Fruit fly (Drosophila melanogaster): ENCODE results near the gene CG34150.

CG34150 gene

DNA sequence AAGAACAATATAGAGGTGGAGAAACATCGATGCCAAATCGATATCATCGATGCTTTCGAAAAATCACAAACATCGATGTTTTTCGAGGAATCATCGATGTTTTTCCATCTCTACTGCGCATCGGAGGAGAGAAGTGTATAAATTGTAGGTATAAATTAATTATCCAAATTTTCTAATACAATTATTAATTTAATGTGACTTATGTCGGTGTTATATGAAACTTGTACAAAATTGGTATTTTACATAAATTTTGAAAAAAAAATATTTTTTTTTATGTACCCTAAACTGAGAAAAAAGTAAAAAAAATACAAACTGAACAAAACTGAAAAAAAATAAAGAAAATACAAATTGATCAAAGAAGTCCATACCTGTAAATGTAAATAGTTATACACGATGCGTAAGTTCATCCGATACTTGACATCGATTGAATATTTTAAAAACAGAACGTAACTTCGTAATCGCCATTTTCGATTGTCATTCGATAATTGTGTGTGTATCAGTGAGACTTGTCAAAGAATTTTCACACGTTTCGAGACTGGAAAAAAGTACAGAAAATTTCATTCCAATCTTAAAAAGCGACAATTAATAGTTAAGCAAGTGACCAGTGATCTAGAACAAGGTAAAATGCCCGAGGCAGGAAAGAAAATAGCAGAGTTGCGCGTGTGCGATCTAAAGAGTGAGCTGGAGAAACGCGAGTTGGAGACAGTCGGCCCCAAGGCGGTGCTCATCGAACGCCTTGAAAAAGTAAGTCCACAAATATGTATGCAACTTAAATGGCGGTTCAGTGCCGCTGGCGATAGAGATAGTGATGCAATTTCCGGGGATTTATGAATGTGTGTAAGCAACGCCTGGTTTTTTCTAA lies 3.2 kb downstream of the CG34150 start, which contains the start of the genes CG5808 and Saf-B (continued):
- TF ChIP-seq Neu2 (GFP tag; optimal IDR thresholded peaks at IDR 0.05; ENCODE audit: borderline replicate concordance) (no peak), ash1 (GFP tag; optimal IDR thresholded peaks at IDR 0.05) (no peak), MESR4 (GFP tag; optimal IDR thresholded peaks at IDR 0.05) (peak; percentile 98), CG5953 (GFP tag; IDR thresholded peaks at IDR 0.05) (no peak), CG17328 (GFP tag; IDR thresholded peaks at IDR 0.05) (no peak), CG13296 (GFP tag; optimal IDR thresholded peaks at IDR 0.05) (no peak), CG6683 (GFP tag; optimal IDR thresholded peaks at IDR 0.05) (no peak), Sry-β (GFP tag; optimal IDR thresholded peaks at IDR 0.05) (peak; percentile 10), B-H1 (GFP tag; IDR thresholded peaks at IDR 0.05) (no peak; the same call in 2 of the 3 replicates), D19B (GFP tag; optimal IDR thresholded peaks at IDR 0.05) (no peak), CG10979 (tag; optimal IDR thresholded peaks at IDR 0.05) (peak; percentile 28), lola (GFP tag; optimal IDR thresholded peaks at IDR 0.05) (peak in 1 of 3 experiments; percentile 60), CG13894 (tag; optimal IDR thresholded peaks at IDR 0.05) (no peak), Hsf (GFP tag; optimal IDR thresholded peaks at IDR 0.05) (peak; percentile 38), otp (GFP tag; IDR thresholded peaks at IDR 0.05) (no peak), CG2889 (GFP tag; IDR thresholded peaks at IDR 0.05) (no peak), sisA (GFP tag; IDR thresholded peaks at IDR 0.05) (0 out of 2 replicates have a peak, but pooled peaks have one; percentile 12), Ptx1 (GFP tag; IDR thresholded peaks at IDR 0.05) (peak; percentile 81), CG1647 (GFP tag; optimal IDR thresholded peaks at IDR 0.05) (no peak), CG8089 (GFP tag; optimal IDR thresholded peaks at IDR 0.05) (no peak), CG33213 (GFP tag; optimal IDR thresholded peaks at IDR 0.05) (no peak), Asciz (GFP tag; optimal IDR thresholded peaks at IDR 0.05) (no peak), Doc3 (GFP tag; IDR thresholded peaks at IDR 0.05; ENCODE audit: partially characterized antibody) (peak; percentile 79), mld (GFP tag; IDR thresholded peaks at IDR 0.05; ENCODE audit: partially characterized antibody) (peak; percentile 50; the same call in 2 of the 3 replicates), Atf-2 (GFP tag; optimal IDR thresholded peaks at IDR 0.05) (no peak), pros (GFP tag; optimal IDR thresholded peaks at IDR 0.05) (no peak), CTCF (GFP tag; optimal IDR thresholded peaks at IDR 0.05) (no peak), jing (GFP tag; optimal IDR thresholded peaks at IDR 0.05) (no peak), CG15011 (GFP tag; optimal IDR thresholded peaks at IDR 0.05) (no peak), da (GFP tag; optimal IDR thresholded peaks at IDR 0.05) (no peak), Bdp1 (GFP tag; optimal IDR thresholded peaks at IDR 0.05) (no peak), Sox100B (GFP tag; optimal IDR thresholded peaks at IDR 0.05) (no peak), CG10654 (GFP tag; optimal IDR thresholded peaks at IDR 0.05) (peak; percentile 60), CG30020 (tag; optimal IDR thresholded peaks at IDR 0.05) (peak; percentile 56), CG42726 (GFP tag; IDR thresholded peaks at IDR 0.05; ENCODE audit: partially characterized antibody) (0 out of 2 replicates have a peak, but pooled peaks have one; percentile 32), hb (GFP tag; IDR thresholded peaks at IDR 0.05; ENCODE audit: partially characterized antibody) (peak; percentile 85), Mad (GFP tag; optimal IDR thresholded peaks at IDR 0.05) (no peak), B-H2 (GFP tag; optimal IDR thresholded peaks at IDR 0.05) (no peak), fd102C (GFP tag; optimal IDR thresholded peaks at IDR 0.05) (no peak), CG10431 (GFP tag; optimal IDR thresholded peaks at IDR 0.05) (no peak), Awh (GFP tag; IDR thresholded peaks at IDR 0.05) (no peak), CG11560 (tag; IDR thresholded peaks at IDR 0.05) (peak; percentile 92), tap (tag; optimal IDR thresholded peaks at IDR 0.05) (no peak), Abd-B (GFP tag; optimal IDR thresholded peaks at IDR 0.05) (no peak), CG10959 (GFP tag; IDR thresholded peaks at IDR 0.05) (no peak), CG30431 (GFP tag; optimal IDR thresholded peaks at IDR 0.05) (no peak), CG3995 (GFP tag; optimal IDR thresholded peaks at IDR 0.05) (peak; percentile 54), nerfin-2 (GFP tag; IDR thresholded peaks at IDR 0.05; ENCODE audit: partially characterized antibody) (peak; percentile 86), Dfd (GFP tag; optimal IDR thresholded peaks at IDR 0.05) (no peak)

All from whole organism, embryonic.